Fruit fly (Drosophila melanogaster) Kc167 (cell line): ENCODE results near the gene CG1983.

Experiments used
- Myc ChIP-seq: fragments of >200 bp; optimal IDR thresholded peaks from 2 replicates; lab custom pipeline; 2017; ENCODE audit warnings: missing external identifiers
- Sin3A ChIP-seq: fragments of >200 bp; optimal IDR thresholded peaks from 2 replicates; lab custom pipeline; 2018; ENCODE audit warnings: missing external identifiers
- h ChIP-seq: fragments of >200 bp; optimal IDR thresholded peaks from 3 replicates; lab custom pipeline; 2018; ENCODE audit warnings: missing external identifiers
- insv ChIP-seq: fragments of >200 bp; optimal IDR thresholded peaks from 3 replicates; lab custom pipeline; 2018; ENCODE audit warnings: missing external identifiers
- psq ChIP-seq: fragments of >200 bp; optimal IDR thresholded peaks from 2 replicates; lab custom pipeline; 2017; ENCODE audit warnings: missing external identifiers
- ttk ChIP-seq: sonication (Bioruptor generic); optimal IDR thresholded peaks from 2 replicates; lab custom pipeline; 2017; ENCODE audit warnings: missing external identifiers

CG1983 gene

dm6 chr3R:30189836-30190235 is 12.3 kb upstream of the CG1983 start:
- no peak for TF ChIP-seq Myc (lab: Kevin White, UChicago)
- no peak for TF ChIP-seq insv (lab: Kevin White, UChicago)
- TF ChIP-seq ttk: no peak
- no peak for TF ChIP-seq psq (lab: Kevin White, UChicago)
- no peak for TF ChIP-seq h (lab: Kevin White, UChicago)
- TF ChIP-seq Sin3A (lab: Kevin White, UChicago): no peak

dm6 chr3R:30189398-30189797 is 11.9 kb upstream of the CG1983 start:
- TF ChIP-seq psq (lab: Kevin White, UChicago) (no peak), Myc (lab: Kevin White, UChicago) (no peak), insv (lab: Kevin White, UChicago) (no peak), ttk (no peak), Sin3A (lab: Kevin White, UChicago) (no peak), h (lab: Kevin White, UChicago) (no peak)

- TF ChIP-seq Sin3A (lab: Kevin White, UChicago): no peak
- no peak for TF ChIP-seq ttk
- no peak for TF ChIP-seq psq (lab: Kevin White, UChicago)
- TF ChIP-seq Myc (lab: Kevin White, UChicago): no peak
- TF ChIP-seq insv (lab: Kevin White, UChicago): no peak
- no peak for TF ChIP-seq h (lab: Kevin White, UChicago)
Measured at dm6 chr3R:30183872-30184271, 6.4 kb upstream of the CG1983 start.

- TF ChIP-seq h (lab: Kevin White, UChicago) (no peak), psq (lab: Kevin White, UChicago) (no peak), Sin3A (lab: Kevin White, UChicago) (no peak), insv (lab: Kevin White, UChicago) (no peak), ttk (no peak), Myc (lab: Kevin White, UChicago) (no peak)
Measured at dm6 chr3R:30179934-30180333, 2.4 kb upstream of the CG1983 start, which contains the start of gene Bet5. Gene Bet5 (plus strand): TSS chr3R:30180232.

- no peak for TF ChIP-seq Sin3A (lab: Kevin White, UChicago)
Measured at dm6 chr3R:30176314-30176713, 1.2 kb downstream of the CG1983 start.

dm6 chr3R:30175045-30175589 is 2.4 kb downstream of the CG1983 start:
- TF ChIP-seq Myc (lab: Kevin White, UChicago) (no peak), Sin3A (lab: Kevin White, UChicago) (no peak), ttk (no peak), psq (lab: Kevin White, UChicago) (no peak), h (lab: Kevin White, UChicago) (no peak), insv (lab: Kevin White, UChicago) (no peak)

dm6 chr3R:30174160-30175002 is 3.1 kb downstream of the CG1983 start, which contains the start of gene Mlc2:
Gene Mlc2 (minus strand): TSS chr3R:30174551.
- no peak for TF ChIP-seq Myc (lab: Kevin White, UChicago)
- no peak for TF ChIP-seq Sin3A (lab: Kevin White, UChicago)
- TF ChIP-seq insv (lab: Kevin White, UChicago): no peak
- no peak for TF ChIP-seq ttk
- no peak for TF ChIP-seq psq (lab: Kevin White, UChicago)
- TF ChIP-seq h (lab: Kevin White, UChicago): no peak

dm6 chr3R:30170671-30171667 is 6.5 kb downstream of the CG1983 start, which contains the start of gene Rsod:
Gene Rsod (minus strand): TSS chr3R:30171207.
- no peak for TF ChIP-seq Sin3A (lab: Kevin White, UChicago)
- no peak for TF ChIP-seq ttk
- no peak for TF ChIP-seq psq (lab: Kevin White, UChicago)

- TF ChIP-seq psq (lab: Kevin White, UChicago) (no peak), ttk (no peak), h (lab: Kevin White, UChicago) (no peak), Myc (lab: Kevin White, UChicago) (no peak), insv (lab: Kevin White, UChicago) (no peak), Sin3A (lab: Kevin White, UChicago) (no peak)
Measured at dm6 chr3R:30166159-30166784, 11.2 kb downstream of the CG1983 start, which contains the start of gene VhaAC45RP. Gene VhaAC45RP (minus strand): TSS chr3R:30166419.

- TF ChIP-seq psq (lab: Kevin White, UChicago): no peak
- no peak for TF ChIP-seq insv (lab: Kevin White, UChicago)
- TF ChIP-seq h (lab: Kevin White, UChicago): no peak
- no peak for TF ChIP-seq Sin3A (lab: Kevin White, UChicago)
- TF ChIP-seq ttk: no peak
- no peak for TF ChIP-seq Myc (lab: Kevin White, UChicago)
Measured at dm6 chr3R:30164162-30164561, 13.3 kb downstream of the CG1983 start.

- TF ChIP-seq psq (lab: Kevin White, UChicago) (no peak), ttk (no peak), h (lab: Kevin White, UChicago) (no peak), Myc (lab: Kevin White, UChicago) (no peak), Sin3A (lab: Kevin White, UChicago) (no peak), insv (lab: Kevin White, UChicago) (no peak)
Measured at dm6 chr3R:30163228-30163627, 14.3 kb downstream of the CG1983 start.
